Worm (Caenorhabditis elegans) whole organism, L1 larva: ENCODE measurements around the gene F23H12.7.

Experiments
- blmp-1 ChIP-seq: fragments of 150-350 bp; optimal IDR thresholded peaks from 2 replicates; lab custom pipeline; 2014; ENCODE audit warnings: missing biosample characterization, missing genetic modification characterization
- ceh-82 ChIP-seq, 3 experiments: fragments of 150-350 bp in 1 of 3; sonication (generic microtip) in 2 of 3; optimal IDR thresholded peaks; 2 replicates each; lab custom pipeline; 2014 to 2017; ENCODE audit warnings: missing biosample characterization in 3 of 3, missing genetic modification characterization in 3 of 3
- dpl-1 ChIP-seq, 3 experiments: fragments of 150-350 bp in 2 of 3; sonication (generic microtip) in 1 of 3; optimal IDR thresholded peaks; 2 replicates each; lab custom pipeline; 2014 to 2017; ENCODE audit warnings: missing biosample characterization in 3 of 3, missing genetic modification characterization in 3 of 3, missing genetic modification reagents in 3 of 3
- lin-15B ChIP-seq: fragments of 150-350 bp; sonication (generic microtip); optimal IDR thresholded peaks from 3 replicates; lab custom pipeline; 2014; ENCODE audit warnings: missing biosample characterization, missing genetic modification characterization
- lsy-2 ChIP-seq, 2 experiments: fragments of 150-350 bp; optimal IDR thresholded peaks; 2 replicates each; lab custom pipeline; 2014; ENCODE audit warnings: missing biosample characterization in 2 of 2, missing genetic modification characterization in 2 of 2
- mdl-1 ChIP-seq, 2 experiments: fragments of 150-350 bp; optimal IDR thresholded peaks; 2 replicates each; lab custom pipeline; 2014 to 2017; ENCODE audit warnings: missing biosample characterization in 2 of 2, missing genetic modification characterization in 2 of 2, inconsistent platforms in 1 of 2
- nhr-76 ChIP-seq: sonication (generic microtip); optimal IDR thresholded peaks from 2 replicates; lab custom pipeline; 2017; ENCODE audit warnings: missing biosample characterization, missing genetic modification characterization
- nhr-77 ChIP-seq: fragments of 150-350 bp; optimal IDR thresholded peaks from 2 replicates; lab custom pipeline; 2014; ENCODE audit warnings: missing biosample characterization, missing genetic modification characterization
- sox-4 ChIP-seq: sonication (generic microtip); optimal IDR thresholded peaks from 2 replicates; lab custom pipeline; 2016; ENCODE audit warnings: missing genetic modification characterization, missing compliant biosample characterization
- zag-1 ChIP-seq: fragments of 150-350 bp; optimal IDR thresholded peaks from 2 replicates; lab custom pipeline; 2014; ENCODE audit warnings: missing biosample characterization, missing genetic modification characterization
- ztf-11 ChIP-seq, 2 experiments: sonication (generic microtip); optimal IDR thresholded peaks; 2 replicates each; lab custom pipeline; 2016 to 2017; ENCODE audit warnings: missing genetic modification characterization in 2 of 2, missing biosample characterization in 1 of 2, missing compliant biosample characterization in 1 of 2

ce11 chrV:12354193-12354830 lies 17.2 kb upstream of the F23H12.7 start:
- TF ChIP-seq zag-1 (tag; lab: Kevin White, UChicago) (no peak), sox-4 (tag; lab: Kevin White, UChicago) (no peak), nhr-77 (tag; lab: Kevin White, UChicago) (no peak), blmp-1 (tag; lab: Kevin White, UChicago) (peak; percentile 82), mdl-1 (tag; optimal IDR thresholded peaks at IDR 0.05; lab: Kevin White, UChicago) (no peak), lsy-2 (tag; optimal IDR thresholded peaks at IDR 0.05; lab: Kevin White, UChicago) (no peak), dpl-1 (GFP tag; optimal IDR thresholded peaks at IDR 0.05; lab: Kevin White, UChicago) (no peak), ztf-11 (tag; optimal IDR thresholded peaks at IDR 0.05; lab: Kevin White, UChicago) (no peak), lin-15B (tag; lab: Kevin White, UChicago) (no peak), ceh-82 (tag; optimal IDR thresholded peaks at IDR 0.05; lab: Kevin White, UChicago) (no peak), nhr-76 (tag; lab: Kevin White, UChicago) (no peak)
